Fruit fly (Drosophila melanogaster) whole organism, wandering third instar larva: ENCODE data around the gene slp2.

Source experiments
- Rel ChIP-seq, 2 experiments: fragments of 200-800 bp; sonication (Bioruptor generic) in 1 of 2; optimal IDR thresholded peaks; 2 replicates in 1 of 2; 3 replicates in 1 of 2; lab custom pipeline; 2016 to 2019; ENCODE audit warnings: mild to moderate bottlenecking in 2 of 2, missing biosample characterization in 2 of 2, missing genetic modification characterization in 2 of 2, moderate library complexity in 1 of 2
- lola ChIP-seq: fragments of >200 bp; optimal IDR thresholded peaks from 2 replicates; lab custom pipeline; 2017; ENCODE audit warnings: missing biosample characterization, missing genetic modification characterization

dm6 chr2L:3846520-3846919 lies 9.9 kb downstream of the slp2 start:
- TF ChIP-seq Rel (GFP tag; optimal IDR thresholded peaks at IDR 0.05; lab: Kevin White, UChicago) (no peak), Rel (tag; optimal IDR thresholded peaks at IDR 0.05; lab: Kevin White, UChicago) (no peak), lola (no peak)
